Fruit fly (Drosophila melanogaster): ENCODE results near the gene Akap200.
A peak's percentile ranks its signal among the peaks of the same experiment; 100 is the strongest.

Akap200 gene

DNA sequence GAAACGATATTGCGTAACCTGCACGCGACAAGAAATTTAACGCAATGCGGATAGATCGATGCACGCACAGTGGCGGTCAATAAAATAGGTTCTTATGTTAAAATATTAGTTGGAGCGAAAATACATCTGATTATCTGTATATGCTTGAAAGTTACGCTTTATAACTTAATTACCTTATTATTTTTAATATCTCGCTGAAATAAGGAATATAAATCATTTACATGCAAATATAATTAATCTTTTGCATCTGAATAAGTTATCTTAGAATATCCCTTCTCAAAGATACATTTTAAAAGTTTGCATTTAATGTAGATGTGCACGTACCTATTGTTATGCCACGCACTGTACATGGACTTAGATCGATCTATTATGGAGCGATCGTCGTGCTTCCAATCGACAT, 56.2 kb downstream of the Akap200 start (continued):
- TF ChIP-seq crc (GFP tag; optimal IDR thresholded peaks at IDR 0.05) = no peak
- no peak for TF ChIP-seq mirr (GFP tag; optimal IDR thresholded peaks at IDR 0.05)
- TF ChIP-seq ci (GFP tag; IDR thresholded peaks at IDR 0.05) = no peak
- peak; percentile 40 for TF ChIP-seq CG8924 (tag; optimal IDR thresholded peaks at IDR 0.05)
- TF ChIP-seq Antp (GFP tag; optimal IDR thresholded peaks at IDR 0.05) = no peak
- TF ChIP-seq gce (GFP tag; IDR thresholded peaks at IDR 0.05) = no peak
- TF ChIP-seq ato (GFP tag; IDR thresholded peaks at IDR 0.05; ENCODE audit: partially characterized antibody) = no peak
- TF ChIP-seq CG9609 (GFP tag; optimal IDR thresholded peaks at IDR 0.05) = no peak
- TF ChIP-seq CG9876 (GFP tag; optimal IDR thresholded peaks at IDR 0.05) = no peak
- no peak for TF ChIP-seq Taf1 (GFP tag; IDR thresholded peaks at IDR 0.05)
- TF ChIP-seq ap (GFP tag; IDR thresholded peaks at IDR 0.05) = no peak
- no peak for TF ChIP-seq CG2116 (GFP tag; optimal IDR thresholded peaks at IDR 0.05)
- TF ChIP-seq CG9437 (GFP tag; optimal IDR thresholded peaks at IDR 0.05) = peak; percentile 9
- no peak for TF ChIP-seq CG31388 (GFP tag; optimal IDR thresholded peaks at IDR 0.05)
- no peak for TF ChIP-seq CG9215 (GFP tag; IDR thresholded peaks at IDR 0.05)
- TF ChIP-seq E2f2 (GFP tag; IDR thresholded peaks at IDR 0.05) = no peak
- TF ChIP-seq CG13624 (GFP tag; optimal IDR thresholded peaks at IDR 0.05) = no peak
- no peak for TF ChIP-seq dati (GFP tag; IDR thresholded peaks at IDR 0.05)
- TF ChIP-seq bigmax (GFP tag; optimal IDR thresholded peaks at IDR 0.05) = no peak
- no peak for TF ChIP-seq CG8944 (GFP tag; optimal IDR thresholded peaks at IDR 0.05)
- TF ChIP-seq CG12769 (tag; optimal IDR thresholded peaks at IDR 0.05) = no peak
- TF ChIP-seq CG14710 (tag; optimal IDR thresholded peaks at IDR 0.05) = peak; percentile 59
- no peak for TF ChIP-seq Doc3 (GFP tag; IDR thresholded peaks at IDR 0.05; ENCODE audit: partially characterized antibody)
- peak; percentile 84 for TF ChIP-seq sens (GFP tag)
- TF ChIP-seq Doc2 (GFP tag; IDR thresholded peaks at IDR 0.05) = no peak
- TF ChIP-seq gsb-n (tag; optimal IDR thresholded peaks at IDR 0.05) = peak; percentile 50
- no peak for TF ChIP-seq CHES-1-like (GFP tag; optimal IDR thresholded peaks at IDR 0.05)
- TF ChIP-seq Hmx (GFP tag; optimal IDR thresholded peaks at IDR 0.05) = no peak
- TF ChIP-seq btn (GFP tag; optimal IDR thresholded peaks at IDR 0.05) = no peak
- TF ChIP-seq eve (GFP tag; optimal IDR thresholded peaks at IDR 0.05) = no peak
- TF ChIP-seq CG17612 (GFP tag; IDR thresholded peaks at IDR 0.05) = no peak
- TF ChIP-seq prd (optimal IDR thresholded peaks at IDR 0.05) = no peak
- TF ChIP-seq prd (GFP tag; IDR thresholded peaks at IDR 0.05) = peak; percentile 61; the same call in 2 of the 3 replicates
- TF ChIP-seq CG15269 (tag; optimal IDR thresholded peaks at IDR 0.05) = no peak
- no peak for TF ChIP-seq Scr (GFP tag; IDR thresholded peaks at IDR 0.05; ENCODE audit: partially characterized antibody)
- peak; percentile 44 for TF ChIP-seq dmrt99B (tag; optimal IDR thresholded peaks at IDR 0.05)
- TF ChIP-seq jigr1 (GFP tag; IDR thresholded peaks at IDR 0.05) = no peak
- no peak for TF ChIP-seq CG32772 (GFP tag; IDR thresholded peaks at IDR 0.05)
- TF ChIP-seq CG14441 (GFP tag; IDR thresholded peaks at IDR 0.05) = no peak
- TF ChIP-seq PHDP (tag; optimal IDR thresholded peaks at IDR 0.05) = peak; percentile 15
- peak; percentile 40 for TF ChIP-seq Ssrp (tag; optimal IDR thresholded peaks at IDR 0.05)
- TF ChIP-seq CG10147 (GFP tag; optimal IDR thresholded peaks at IDR 0.05) = no peak
- no peak for TF ChIP-seq ash1 (GFP tag; optimal IDR thresholded peaks at IDR 0.05)
- no peak for TF ChIP-seq CG7786 (GFP tag; optimal IDR thresholded peaks at IDR 0.05)
- TF ChIP-seq CG4404 (GFP tag; IDR thresholded peaks at IDR 0.05) = no peak
- TF ChIP-seq Blimp-1 (GFP tag; optimal IDR thresholded peaks at IDR 0.05) = peak; percentile 56
- TF ChIP-seq sqz (GFP tag; optimal IDR thresholded peaks at IDR 0.05) = no peak
- no peak for TF ChIP-seq CG2120 (GFP tag; optimal IDR thresholded peaks at IDR 0.05)
- no peak for TF ChIP-seq CG8089 (GFP tag; optimal IDR thresholded peaks at IDR 0.05)
- TF ChIP-seq zfh1 (GFP tag; IDR thresholded peaks at IDR 0.05) = peak; percentile 46; the same call in 1 of the 3 replicates
- TF ChIP-seq CG3847 (GFP tag; IDR thresholded peaks at IDR 0.05) = no peak
- no peak for TF ChIP-seq CG8359 (GFP tag; optimal IDR thresholded peaks at IDR 0.05; ENCODE audit: borderline replicate concordance)
- TF ChIP-seq CG2678 (tag; optimal IDR thresholded peaks at IDR 0.05) = peak; percentile 42

All from whole organism, embryonic.